Worm (Caenorhabditis elegans) whole organism, L4 larva: ENCODE results near the gene fbxa-18.

Source experiments
- ZK546.5 ChIP-seq, 2 experiments: sonication (generic microtip); optimal IDR thresholded peaks; 2 replicates each; lab custom pipeline; 2017; ENCODE audit warnings: missing biosample characterization in 2 of 2, missing genetic modification characterization in 2 of 2
- ceh-82 ChIP-seq: sonication (generic microtip); optimal IDR thresholded peaks from 2 replicates; lab custom pipeline; 2017; ENCODE audit warnings: missing biosample characterization, missing genetic modification characterization
- rbr-2 ChIP-seq: sonication (generic microtip); optimal IDR thresholded peaks from 2 replicates; lab custom pipeline; 2016; ENCODE audit warnings: missing genotype, missing genetic modification characterization, missing compliant biosample characterization
- unc-130 ChIP-seq: sonication (generic microtip); optimal IDR thresholded peaks from 2 replicates; lab custom pipeline; 2016; ENCODE audit warnings: missing genetic modification reagents, missing genetic modification characterization, missing compliant biosample characterization

DNA sequence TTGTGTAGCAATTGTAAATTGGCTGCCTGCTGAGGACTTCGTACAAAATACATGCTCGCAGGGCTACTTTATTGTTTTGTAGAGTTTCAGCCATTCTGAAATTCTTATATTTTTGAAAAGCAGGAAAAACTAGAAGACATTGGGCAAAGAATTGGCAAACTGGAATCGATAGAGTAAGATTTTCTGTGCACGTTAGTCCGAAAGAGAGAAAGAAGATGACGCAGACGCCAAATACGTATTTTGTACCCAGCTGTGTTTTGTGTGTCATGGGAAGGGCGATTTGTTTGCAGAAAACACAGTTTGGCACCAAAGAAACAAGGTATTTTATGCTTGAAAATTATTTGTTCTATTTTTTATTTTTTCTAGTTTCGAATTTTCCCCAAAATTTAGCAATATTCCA, 15.1 kb upstream of the fbxa-18 start, which contains the start of gene fbxa-143:
- TF ChIP-seq ZK546.5 (tag; optimal IDR thresholded peaks at IDR 0.05; lab: Kevin White, UChicago) (no peak), ceh-82 (tag; lab: Kevin White, UChicago) (no peak), rbr-2 (tag; lab: Kevin White, UChicago) (no peak), unc-130 (no peak)
